Worm (Caenorhabditis elegans): ENCODE results near the gene F28F8.9.
A peak's percentile ranks its signal among the peaks of the same experiment; 100 is the strongest.

Gene F28F8.9

ce11 chrV:15578386-15578785 lies at the start of gene F28F8.9 (continued):
- TF ChIP-seq grh-1 (GFP tag; IDR thresholded peaks at IDR 0.05): no peak
- TF ChIP-seq nhr-11 (tag; optimal IDR thresholded peaks at IDR 0.05): no peak
- no peak for TF ChIP-seq unc-86 (tag; optimal IDR thresholded peaks at IDR 0.05)
- no peak for TF ChIP-seq ztf-4 (tag; optimal IDR thresholded peaks at IDR 0.05)
- TF ChIP-seq lin-14 (GFP tag; optimal IDR thresholded peaks at IDR 0.05): no peak
- no peak for TF ChIP-seq nhr-84 (tag; optimal IDR thresholded peaks at IDR 0.05)
- no peak for TF ChIP-seq egl-27 (tag; optimal IDR thresholded peaks at IDR 0.05)
- no peak for TF ChIP-seq Y116A8C.19 (tag; optimal IDR thresholded peaks at IDR 0.05; ENCODE audit: borderline replicate concordance)
- TF ChIP-seq ztf-11 (tag; optimal IDR thresholded peaks at IDR 0.05): no peak
- TF ChIP-seq sptf-1 (tag; optimal IDR thresholded peaks at IDR 0.05): no peak
- no peak for TF ChIP-seq ceh-88 (GFP tag; IDR thresholded peaks at IDR 0.05)
- peak; percentile 56 for TF ChIP-seq snu-23 (GFP tag; optimal IDR thresholded peaks at IDR 0.05)
- no peak for TF ChIP-seq zip-4 (GFP tag; optimal IDR thresholded peaks at IDR 0.05)
- TF ChIP-seq ceh-8 (GFP tag; optimal IDR thresholded peaks at IDR 0.05): no peak
- TF ChIP-seq snpc-4 (tag; optimal IDR thresholded peaks at IDR 0.05): peak; percentile 40
- no peak for TF ChIP-seq ceh-63 (GFP tag; optimal IDR thresholded peaks at IDR 0.05)
- no peak for TF ChIP-seq hlh-17 (GFP tag; optimal IDR thresholded peaks at IDR 0.05; ENCODE audit: borderline replicate concordance)
- TF ChIP-seq rnt-1 (tag; optimal IDR thresholded peaks at IDR 0.05): peak; percentile 59
- peak; percentile 95 to 98 for TF ChIP-seq lin-35 (GFP tag; optimal IDR thresholded peaks at IDR 0.05)
- peak; percentile 27 for TF ChIP-seq tbx-2 (tag; optimal IDR thresholded peaks at IDR 0.05)
- no peak for TF ChIP-seq fkh-8 (tag; optimal IDR thresholded peaks at IDR 0.05)
- no peak for TF ChIP-seq nhr-77 (tag; optimal IDR thresholded peaks at IDR 0.05)
- peak; percentile 49 for TF ChIP-seq nhr-85 (tag)
- no peak for TF ChIP-seq dsc-1 (tag; optimal IDR thresholded peaks at IDR 0.05)
- TF ChIP-seq xbp-1 (tag; optimal IDR thresholded peaks at IDR 0.05): peak; percentile 52
- TF ChIP-seq lsy-2 (tag; optimal IDR thresholded peaks at IDR 0.05): peak; percentile 67 to 80
- no peak for TF ChIP-seq nhr-28 (tag; optimal IDR thresholded peaks at IDR 0.05)
- peak; percentile 46 for TF ChIP-seq swsn-7 (tag; optimal IDR thresholded peaks at IDR 0.05)
- no peak for TF ChIP-seq ama-1 (optimal IDR thresholded peaks at IDR 0.05)
- no peak for TF ChIP-seq mef-2 (tag; optimal IDR thresholded peaks at IDR 0.05)
- TF ChIP-seq fkh-4 (tag; optimal IDR thresholded peaks at IDR 0.05; ENCODE audit: borderline replicate concordance): no peak

ce11 chrV:15625561-15625960 lies 47.1 kb upstream of the F28F8.9 start, which contains the start of gene C55A1.11:
C55A1.11 (plus strand) TSS chrV:15625861.
- TF ChIP-seq skn-1 (tag; optimal IDR thresholded peaks at IDR 0.05) (no peak), Y116A8C.19 (tag; optimal IDR thresholded peaks at IDR 0.05; ENCODE audit: borderline replicate concordance) (no peak), efl-1 (optimal IDR thresholded peaks at IDR 0.05) (no peak), efl-1 (GFP tag; optimal IDR thresholded peaks at IDR 0.05 in 1 of 2) (peak in 1 of 2 experiments; percentile 32)

- TF ChIP-seq sox-4 (tag; optimal IDR thresholded peaks at IDR 0.05) (no peak), zag-1 (tag; optimal IDR thresholded peaks at IDR 0.05) (no peak), fkh-8 (tag; optimal IDR thresholded peaks at IDR 0.05) (no peak), vab-15 (tag; optimal IDR thresholded peaks at IDR 0.05) (no peak), nhr-19 (GFP tag; conservative IDR thresholded peaks at IDR 0.05) (no peak), hlh-4 (tag; optimal IDR thresholded peaks at IDR 0.05) (no peak), nhr-84 (tag; optimal IDR thresholded peaks at IDR 0.05) (no peak), C16A3.4 (tag; optimal IDR thresholded peaks at IDR 0.05) (no peak), nhr-47 (tag; optimal IDR thresholded peaks at IDR 0.05) (no peak), irx-1 (tag; optimal IDR thresholded peaks at IDR 0.05) (no peak), ceh-90 (tag; optimal IDR thresholded peaks at IDR 0.05) (no peak), egl-13 (tag; optimal IDR thresholded peaks at IDR 0.05) (no peak)
These were observed 43.0 kb upstream of the F28F8.9 start, which contains the start of gene C55A1.1 for ce11 chrV:15621518-15621917. C55A1.1 (plus strand) TSS chrV:15621818.
